Worm (Caenorhabditis elegans) whole organism, young adult: ENCODE results near the gene acdh-2.
A peak's percentile ranks its signal among the peaks of the same experiment; 100 is the strongest.

Experiments
- B0336.3 ChIP-seq: fragments of 200-800 bp; sonication (Bioruptor generic); IDR thresholded peaks from 2 replicates; pipeline ENCODE4 v1.3.6; 2022; ENCODE audit warnings: missing genetic modification characterization, missing compliant biosample characterization
- F10E7.11 ChIP-seq: sonication (generic microtip); optimal IDR thresholded peaks from 2 replicates; lab custom pipeline; 2017; ENCODE audit warnings: mild to moderate bottlenecking, missing genetic modification characterization, moderate library complexity, missing compliant biosample characterization
- F33H1.4 ChIP-seq: fragments of 200-800 bp; sonication (Bioruptor generic); IDR thresholded peaks from 2 replicates; pipeline ENCODE4 v1.3.6; 2022; ENCODE audit warnings: missing genetic modification reagents, missing genetic modification characterization, missing compliant biosample characterization
- F55B11.4 ChIP-seq: sonication (generic microtip); optimal IDR thresholded peaks from 2 replicates; lab custom pipeline; 2016; ENCODE audit warnings: missing compliant biosample characterization, missing genetic modification characterization, borderline replicate concordance; ENCODE audit not compliant: insufficient read depth
- T07F8.4 ChIP-seq: sonication (generic microtip); optimal IDR thresholded peaks from 2 replicates; lab custom pipeline; 2016; ENCODE audit warnings: mild to moderate bottlenecking, missing genetic modification characterization, moderate library complexity, missing compliant biosample characterization
- T26A5.8 ChIP-seq: sonication (generic microtip); optimal IDR thresholded peaks from 2 replicates; lab custom pipeline; 2016; ENCODE audit warnings: missing genetic modification characterization, missing compliant biosample characterization
- Y53G8AR.9 ChIP-seq: fragments of 200-800 bp; sonication (Bioruptor generic); conservative IDR thresholded peaks from 2 replicates; pipeline ENCODE4 v1.3.6; 2022; ENCODE audit warnings: missing genetic modification reagents, missing genetic modification characterization, missing compliant biosample characterization
- Y79H2A.3 ChIP-seq: fragments of 200-800 bp; sonication (Bioruptor generic); conservative IDR thresholded peaks from 2 replicates; pipeline ENCODE4 v1.3.6; 2022; ENCODE audit warnings: missing genetic modification reagents, missing genetic modification characterization, missing compliant biosample characterization
- ama-1 ChIP-seq, 3 experiments: fragments of 150-350 bp in 1 of 3; sonication (generic microtip) in 2 of 3; optimal IDR thresholded peaks; 2 replicates each; lab custom pipeline; 2014 to 2018; ENCODE audit warnings: missing biosample characterization in 2 of 3, missing genetic modification characterization in 2 of 3, missing genetic modification reagents in 2 of 3
- athp-1 ChIP-seq: sonication (generic microtip); optimal IDR thresholded peaks from 2 replicates; lab custom pipeline; 2017; ENCODE audit warnings: mild to moderate bottlenecking, missing genetic modification characterization, missing compliant biosample characterization
- ccch-3 ChIP-seq: fragments of 200-800 bp; sonication (Bioruptor generic); optimal IDR thresholded peaks from 2 replicates; lab custom pipeline; 2018; ENCODE audit warnings: mild to moderate bottlenecking, missing genetic modification characterization, missing compliant biosample characterization
- cebp-2 ChIP-seq: fragments of 200-800 bp; sonication (Bioruptor generic); IDR thresholded peaks from 2 replicates; pipeline ENCODE4 v1.3.6; 2022; ENCODE audit warnings: missing genetic modification characterization, missing compliant biosample characterization
- ceh-40 ChIP-seq: fragments of 200-800 bp; sonication (Bioruptor generic); IDR thresholded peaks from 2 replicates; pipeline ENCODE4 v1.3.6; 2022; ENCODE audit warnings: missing genetic modification characterization, missing compliant biosample characterization
- chd-7 ChIP-seq: sonication (generic microtip); optimal IDR thresholded peaks from 2 replicates; lab custom pipeline; 2016; ENCODE audit warnings: mild to moderate bottlenecking, missing genetic modification characterization, moderate library complexity, missing compliant biosample characterization
- die-1 ChIP-seq: sonication (generic microtip); optimal IDR thresholded peaks from 2 replicates; lab custom pipeline; 2016; ENCODE audit warnings: missing genotype, mild to moderate bottlenecking, missing genetic modification characterization, missing compliant biosample characterization
- dpff-1 ChIP-seq: sonication (generic microtip); optimal IDR thresholded peaks from 2 replicates; lab custom pipeline; 2017; ENCODE audit warnings: mild to moderate bottlenecking, missing genetic modification characterization, missing compliant biosample characterization
- dpl-1 ChIP-seq: fragments of 150-350 bp; optimal IDR thresholded peaks from 2 replicates; lab custom pipeline; 2014; ENCODE audit warnings: missing biosample characterization, missing genetic modification reagents, missing genetic modification characterization
- ets-4 ChIP-seq: fragments of 200-800 bp; sonication (Bioruptor generic); optimal IDR thresholded peaks from 2 replicates; lab custom pipeline; 2018; ENCODE audit warnings: mild to moderate bottlenecking, missing genetic modification characterization, missing compliant biosample characterization
- him-1 ChIP-seq: sonication (generic microtip); optimal IDR thresholded peaks from 2 replicates; lab custom pipeline; 2016; ENCODE audit warnings: missing genotype, missing genetic modification reagents, missing genetic modification characterization, missing compliant biosample characterization
- hmg-1.2 ChIP-seq: fragments of 200-800 bp; sonication (Bioruptor generic); IDR thresholded peaks from 2 replicates; pipeline ENCODE4 v1.3.6; 2022; ENCODE audit warnings: missing genetic modification reagents, missing genetic modification characterization, missing compliant biosample characterization
- hsf-1 ChIP-seq: fragments of 200-800 bp; sonication (Bioruptor generic); IDR thresholded peaks from 2 replicates; pipeline ENCODE4 v1.3.6; 2022; ENCODE audit warnings: missing genetic modification reagents, missing genetic modification characterization, missing compliant biosample characterization
- lag-1 ChIP-seq: fragments of 200-800 bp; sonication (Bioruptor generic); IDR thresholded peaks from 2 replicates; pipeline ENCODE4 v1.3.6; 2022; ENCODE audit warnings: missing genetic modification reagents, missing genetic modification characterization, missing compliant biosample characterization
- lin-35 ChIP-seq, 3 experiments: fragments of 150-350 bp in 2 of 3; sonication (generic microtip) in 1 of 3; optimal IDR thresholded peaks; 2 replicates each; lab custom pipeline; 2014 to 2018; ENCODE audit warnings: missing biosample characterization in 3 of 3, missing genetic modification characterization in 3 of 3, missing genetic modification reagents in 3 of 3
- lin-40 ChIP-seq: sonication (generic microtip); optimal IDR thresholded peaks from 2 replicates; lab custom pipeline; 2016; ENCODE audit warnings: missing genetic modification characterization, mild to moderate bottlenecking, missing compliant biosample characterization, missing genotype, missing genetic modification reagents
- lir-1 ChIP-seq: fragments of 200-800 bp; sonication (Bioruptor generic); conservative IDR thresholded peaks from 2 replicates; pipeline ENCODE4 v1.3.6; 2022; ENCODE audit warnings: missing genetic modification reagents, missing genetic modification characterization, missing compliant biosample characterization
- lsl-1 ChIP-seq: fragments of 200-800 bp; sonication (Bioruptor generic); optimal IDR thresholded peaks from 2 replicates; lab custom pipeline; 2018; ENCODE audit warnings: mild to moderate bottlenecking, missing genetic modification characterization, moderate library complexity, missing compliant biosample characterization
- lsy-27 ChIP-seq: sonication (generic microtip); optimal IDR thresholded peaks from 2 replicates; lab custom pipeline; 2017; ENCODE audit warnings: missing genetic modification characterization, mild to moderate bottlenecking, missing compliant biosample characterization, antibody characterized with exemption, missing genotype, borderline replicate concordance; ENCODE audit not compliant: insufficient read depth
- mxl-1 ChIP-seq: sonication (generic microtip); optimal IDR thresholded peaks from 2 replicates; lab custom pipeline; 2016; ENCODE audit warnings: missing genetic modification characterization, missing compliant biosample characterization
- nhr-80 ChIP-seq: sonication (generic microtip); optimal IDR thresholded peaks from 2 replicates; lab custom pipeline; 2016; ENCODE audit warnings: missing genetic modification characterization, missing compliant biosample characterization
- repo-1 ChIP-seq: sonication (generic microtip); optimal IDR thresholded peaks from 2 replicates; lab custom pipeline; 2017; ENCODE audit warnings: mild to moderate bottlenecking, missing genetic modification characterization, missing compliant biosample characterization
- rpc-1 ChIP-seq, 2 experiments: fragments of 150-350 bp in 1 of 2; sonication (generic microtip) in 1 of 2; optimal IDR thresholded peaks; 2 replicates each; lab custom pipeline; 2014 to 2018; ENCODE audit warnings: missing biosample characterization in 1 of 2, missing genetic modification characterization in 1 of 2, missing genetic modification reagents in 1 of 2, missing genotype in 1 of 2
- snpc-1.3 ChIP-seq: sonication (generic microtip); optimal IDR thresholded peaks from 2 replicates; lab custom pipeline; 2017; ENCODE audit warnings: missing genetic modification characterization, mild to moderate bottlenecking, missing compliant biosample characterization, antibody characterized with exemption, moderate library complexity, missing genotype, missing genetic modification reagents; ENCODE audit not compliant: insufficient read depth
- somi-1 ChIP-seq: fragments of 200-800 bp; sonication (Bioruptor generic); optimal IDR thresholded peaks from 2 replicates; lab custom pipeline; 2018; ENCODE audit warnings: mild to moderate bottlenecking, missing genetic modification characterization, missing compliant biosample characterization
- sptf-2 ChIP-seq: fragments of 200-800 bp; sonication (Bioruptor generic); optimal IDR thresholded peaks from 2 replicates; lab custom pipeline; 2018; ENCODE audit warnings: mild to moderate bottlenecking, missing genetic modification characterization, missing compliant biosample characterization
- tbp1 ChIP-seq: fragments of 200-800 bp; sonication (Bioruptor generic); optimal IDR thresholded peaks from 2 replicates; lab custom pipeline; 2018; ENCODE audit warnings: mild to moderate bottlenecking, missing genetic modification characterization, missing compliant biosample characterization
- unc-62 ChIP-seq: fragments of 150-350 bp; optimal IDR thresholded peaks from 2 replicates; lab custom pipeline; 2014; ENCODE audit warnings: missing biosample characterization, missing genetic modification reagents, missing genetic modification characterization
- zfh-2 ChIP-seq: fragments of 200-800 bp; sonication (Bioruptor generic); conservative IDR thresholded peaks from 2 replicates; pipeline ENCODE4 v1.3.6; 2022; ENCODE audit warnings: missing genetic modification reagents, missing genetic modification characterization, missing compliant biosample characterization
- ztf-18 ChIP-seq: sonication (generic microtip); optimal IDR thresholded peaks from 2 replicates; lab custom pipeline; 2016; ENCODE audit warnings: missing genotype, mild to moderate bottlenecking, missing genetic modification characterization, missing compliant biosample characterization
- ztf-22 ChIP-seq: fragments of 200-800 bp; sonication (Bioruptor generic); optimal IDR thresholded peaks from 2 replicates; lab custom pipeline; 2018; ENCODE audit warnings: mild to moderate bottlenecking, missing genetic modification characterization, moderate library complexity, missing compliant biosample characterization
- ztf-25 ChIP-seq: fragments of 200-800 bp; sonication (Bioruptor generic); IDR thresholded peaks from 2 replicates; pipeline ENCODE4 v1.3.6; 2022; ENCODE audit warnings: missing genetic modification reagents, missing genetic modification characterization, missing compliant biosample characterization
- ztf-3 ChIP-seq: fragments of 200-800 bp; sonication (Bioruptor generic); optimal IDR thresholded peaks from 2 replicates; lab custom pipeline; 2018; ENCODE audit warnings: mild to moderate bottlenecking, missing genetic modification characterization, missing compliant biosample characterization
- ztf-6 ChIP-seq: fragments of 200-800 bp; sonication (Bioruptor generic); IDR thresholded peaks from 2 replicates; pipeline ENCODE4 v1.3.6; 2022; ENCODE audit warnings: missing genetic modification reagents, missing genetic modification characterization, missing compliant biosample characterization

acdh-2 gene

ce11 chrII:5505820-5506287, 41.4 kb downstream of the acdh-2 start, which contains the start of gene npp-24:
npp-24 (plus strand) TSS chrII:5505870.
- no peak for TF ChIP-seq Y53G8AR.9 (GFP tag; lab: Robert Waterston, UW)
- TF ChIP-seq lin-35 (GFP tag; optimal IDR thresholded peaks at IDR 0.05; lab: Kevin White, UChicago), result peak in 1 of 3 experiments; percentile 43

ce11 chrII:5503760-5504159, 43.5 kb downstream of the acdh-2 start, which contains the start of gene cyp-44A1:
cyp-44A1 (plus strand) TSS chrII:5504044.
- TF ChIP-seq T26A5.8 (tag; lab: Kevin White, UChicago) (no peak), dpff-1 (tag; lab: Kevin White, UChicago) (no peak), F10E7.11 (no peak), lir-1 (GFP tag; lab: Robert Waterston, UW) (no peak), zfh-2 (GFP tag; lab: Robert Waterston, UW) (no peak), lsy-27 (tag; lab: Kevin White, UChicago) (no peak), tbp1 (GFP tag; lab: Kevin White, UChicago) (no peak), cebp-2 (GFP tag; lab: Robert Waterston, UW) (no peak), hsf-1 (GFP tag; lab: Robert Waterston, UW) (no peak), athp-1 (tag; lab: Kevin White, UChicago) (no peak), B0336.3 (GFP tag; lab: Robert Waterston, UW) (no peak), lin-40 (tag; lab: Kevin White, UChicago) (no peak), T07F8.4 (tag; lab: Kevin White, UChicago) (no peak), nhr-80 (no peak), snpc-1.3 (no peak), unc-62 (no peak), F33H1.4 (GFP tag; lab: Robert Waterston, UW) (no peak), Y79H2A.3 (GFP tag; lab: Robert Waterston, UW) (no peak), ztf-3 (GFP tag; lab: Kevin White, UChicago) (no peak)
- TF ChIP-seq, all 124 proteins: peak for 0

- TF ChIP-seq ztf-3 (GFP tag; lab: Kevin White, UChicago) (no peak), lsy-27 (tag; lab: Kevin White, UChicago) (no peak), dpl-1 (GFP tag; lab: Kevin White, UChicago) (no peak), unc-62 (no peak), him-1 (no peak), athp-1 (tag; lab: Kevin White, UChicago) (no peak), snpc-1.3 (peak; percentile 1), ztf-22 (GFP tag; lab: Kevin White, UChicago) (no peak), rpc-1 (optimal IDR thresholded peaks at IDR 0.05; lab: Kevin White, UChicago) (no peak), rpc-1 (tag; optimal IDR thresholded peaks at IDR 0.05; lab: Kevin White, UChicago) (no peak), ztf-25 (GFP tag; lab: Robert Waterston, UW) (no peak), ceh-40 (GFP tag; lab: Robert Waterston, UW) (no peak), ama-1 (optimal IDR thresholded peaks at IDR 0.05; lab: Kevin White, UChicago) (no peak), ama-1 (GFP tag; optimal IDR thresholded peaks at IDR 0.05; lab: Kevin White, UChicago) (no peak), lsl-1 (GFP tag; lab: Kevin White, UChicago) (peak; percentile 93), ccch-3 (GFP tag; lab: Kevin White, UChicago) (no peak), mxl-1 (no peak), lag-1 (GFP tag; lab: Robert Waterston, UW) (no peak), somi-1 (no peak), F55B11.4 (tag; lab: Kevin White, UChicago) (no peak), ets-4 (no peak), sptf-2 (GFP tag; lab: Kevin White, UChicago) (no peak), zfh-2 (GFP tag; lab: Robert Waterston, UW) (no peak), F10E7.11 (no peak), chd-7 (no peak), Y79H2A.3 (GFP tag; lab: Robert Waterston, UW) (no peak), hmg-1.2 (GFP tag; lab: Robert Waterston, UW) (0 out of 2 replicates have a peak, but pooled peaks have one; percentile 8), T26A5.8 (tag; lab: Kevin White, UChicago) (no peak), lin-40 (tag; lab: Kevin White, UChicago) (no peak), ztf-18 (tag; lab: Kevin White, UChicago) (no peak), repo-1 (tag; lab: Kevin White, UChicago) (no peak), ztf-6 (GFP tag; lab: Robert Waterston, UW) (no peak), die-1 (tag; lab: Kevin White, UChicago) (no peak)
Measured at ce11 chrII:5500986-5501657, 46.2 kb downstream of the acdh-2 start, which contains the start of gene F12A10.8. F12A10.8 (minus strand) TSS chrII:5501064.
